Worm (Caenorhabditis elegans): Measurements from ENCODE around the gene rga-1.

The rga-1 gene

ce11 chrII:11485200-11485599 is 20.5 kb downstream of the rga-1 start, which contains the start of gene twk-5:
TSS of gene twk-5 (minus strand) at chrII:11485300.
- no peak for TF ChIP-seq unc-62 (GFP tag; optimal IDR thresholded peaks at IDR 0.05)

- TF ChIP-seq unc-62 (GFP tag; optimal IDR thresholded peaks at IDR 0.05), result no peak
Observed at ce11 chrII:11486698-11487234, 22.1 kb downstream of the rga-1 start, which contains the start of gene ttr-18. TSS of gene ttr-18 (minus strand) at chrII:11486748.

- no peak for TF ChIP-seq unc-62 (GFP tag; optimal IDR thresholded peaks at IDR 0.05)
Observed at ce11 chrII:11487999-11488398, 23.3 kb downstream of the rga-1 start, which contains the start of gene B0334.13. TSS of gene B0334.13 (plus strand) at chrII:11488299.

ce11 chrII:11492843-11493242 is 28.1 kb downstream of the rga-1 start, which contains the start of gene hacl-1:
TSS of gene hacl-1 (minus strand) at chrII:11492963.
- TF ChIP-seq unc-62 (GFP tag; optimal IDR thresholded peaks at IDR 0.05), result no peak

ce11 chrII:11495307-11495706 is 30.6 kb downstream of the rga-1 start, which contains the start of the genes ooc-3 and B0334.4:
TSS of gene ooc-3 (minus strand) at chrII:11495321.
TSS of gene B0334.4 (plus strand) at chrII:11495692.
- TF ChIP-seq unc-62 (GFP tag; optimal IDR thresholded peaks at IDR 0.05), result no peak

ce11 chrII:11495806-11496205 is 31.1 kb downstream of the rga-1 start:
- TF ChIP-seq unc-62 (GFP tag; optimal IDR thresholded peaks at IDR 0.05), result no peak

ce11 chrII:11496767-11497166 is 32.1 kb downstream of the rga-1 start, which contains the start of gene emc-5:
TSS of gene emc-5 (plus strand) at chrII:11496780.
- no peak for TF ChIP-seq unc-62 (GFP tag; optimal IDR thresholded peaks at IDR 0.05)

ce11 chrII:11497365-11497764 is 32.7 kb downstream of the rga-1 start, which contains the start of gene B0334.5:
TSS of gene B0334.5 (plus strand) at chrII:11497665.
- no peak for TF ChIP-seq unc-62 (GFP tag; optimal IDR thresholded peaks at IDR 0.05)

- no peak for TF ChIP-seq unc-62 (GFP tag; optimal IDR thresholded peaks at IDR 0.05)
Observed at ce11 chrII:11500198-11500597, 35.5 kb downstream of the rga-1 start, which contains the start of gene B0334.20. TSS of gene B0334.20 (minus strand) at chrII:11500459.

ce11 chrII:11501956-11502355 is 37.3 kb downstream of the rga-1 start:
- TF ChIP-seq unc-62 (GFP tag; optimal IDR thresholded peaks at IDR 0.05), result no peak

ce11 chrII:11503761-11504160 is 39.1 kb downstream of the rga-1 start:
- TF ChIP-seq unc-62 (GFP tag; optimal IDR thresholded peaks at IDR 0.05), result no peak

- TF ChIP-seq unc-62 (GFP tag; optimal IDR thresholded peaks at IDR 0.05), result no peak
Observed at ce11 chrII:11510373-11510772, 45.7 kb downstream of the rga-1 start, which contains the start of gene npr-41. TSS of gene npr-41 (plus strand) at chrII:11510673.

ce11 chrII:11512921-11513320 is 48.2 kb downstream of the rga-1 start:
- no peak for TF ChIP-seq unc-62 (GFP tag; optimal IDR thresholded peaks at IDR 0.05)

- TF ChIP-seq unc-62 (GFP tag; optimal IDR thresholded peaks at IDR 0.05), result no peak
Observed at ce11 chrII:11514775-11515174, 50.1 kb downstream of the rga-1 start, which contains the start of gene srh-44. TSS of gene srh-44 (plus strand) at chrII:11515075.

ce11 chrII:11518184-11518583 is 53.5 kb downstream of the rga-1 start, which contains the start of gene B0334.10:
TSS of gene B0334.10 (plus strand) at chrII:11518484.
- no peak for TF ChIP-seq unc-62 (GFP tag; optimal IDR thresholded peaks at IDR 0.05)
